Worm (Caenorhabditis elegans): ENCODE measurements around the gene srbc-42.
A peak's percentile ranks its signal among the peaks of the same experiment; 100 is the strongest.

The srbc-42 gene

ce11 chrV:2200402-2200801 lies 9.4 kb upstream of the srbc-42 start:
- no peak for TF ChIP-seq fos-1 (tag; optimal IDR thresholded peaks at IDR 0.05)
- TF ChIP-seq nhr-129 (tag; optimal IDR thresholded peaks at IDR 0.05): no peak
- no peak for TF ChIP-seq mab-5 (tag; optimal IDR thresholded peaks at IDR 0.05)
- no peak for TF ChIP-seq blmp-1 (tag; optimal IDR thresholded peaks at IDR 0.05; ENCODE audit: insufficient read depth)
- no peak for TF ChIP-seq dmd-4 (tag; optimal IDR thresholded peaks at IDR 0.05)
- no peak for TF ChIP-seq F13H6.1 (tag; optimal IDR thresholded peaks at IDR 0.05)
- TF ChIP-seq ztf-1 (GFP tag; conservative IDR thresholded peaks at IDR 0.05): no peak
- TF ChIP-seq nhr-237 (tag; optimal IDR thresholded peaks at IDR 0.05): no peak
- no peak for TF ChIP-seq unc-62 (GFP tag; optimal IDR thresholded peaks at IDR 0.05)
- TF ChIP-seq sma-9 (GFP tag; optimal IDR thresholded peaks at IDR 0.05): no peak
- no peak for TF ChIP-seq sma-9 (tag; optimal IDR thresholded peaks at IDR 0.05)
- no peak for TF ChIP-seq lsy-2 (tag; optimal IDR thresholded peaks at IDR 0.05)
- no peak for TF ChIP-seq lin-11 (tag; optimal IDR thresholded peaks at IDR 0.05)
- TF ChIP-seq sem-4 (tag; optimal IDR thresholded peaks at IDR 0.05): no peak
- no peak for TF ChIP-seq ztf-4 (tag; optimal IDR thresholded peaks at IDR 0.05)
- TF ChIP-seq peb-1 (tag; optimal IDR thresholded peaks at IDR 0.05): no peak
- TF ChIP-seq nhr-10 (tag; optimal IDR thresholded peaks at IDR 0.05): no peak
- TF ChIP-seq crh-2 (tag; optimal IDR thresholded peaks at IDR 0.05): no peak

- TF ChIP-seq nhr-10 (tag; optimal IDR thresholded peaks at IDR 0.05) (no peak), sma-9 (GFP tag; optimal IDR thresholded peaks at IDR 0.05) (no peak), sma-9 (tag; optimal IDR thresholded peaks at IDR 0.05) (no peak), nhr-12 (tag; optimal IDR thresholded peaks at IDR 0.05) (no peak), R02D3.7 (tag; optimal IDR thresholded peaks at IDR 0.05) (no peak)
Measured at ce11 chrV:2199594-2199993, 8.6 kb upstream of the srbc-42 start.

ce11 chrV:2192117-2192516 lies 1.1 kb upstream of the srbc-42 start, which contains the start of gene nhr-13:
Gene nhr-13 (plus strand): TSS chrV:2192485.
- TF ChIP-seq blmp-1 (tag; optimal IDR thresholded peaks at IDR 0.05; ENCODE audit: insufficient read depth): no peak
- no peak for TF ChIP-seq elt-3 (tag; optimal IDR thresholded peaks at IDR 0.05)
- no peak for TF ChIP-seq peb-1 (tag; optimal IDR thresholded peaks at IDR 0.05)
- TF ChIP-seq nhr-77 (tag; optimal IDR thresholded peaks at IDR 0.05): no peak
- TF ChIP-seq sma-9 (GFP tag; optimal IDR thresholded peaks at IDR 0.05): peak; percentile 32
- no peak for TF ChIP-seq sma-9 (tag; optimal IDR thresholded peaks at IDR 0.05)
- no peak for TF ChIP-seq zag-1 (tag; optimal IDR thresholded peaks at IDR 0.05)
- no peak for TF ChIP-seq sma-3 (GFP tag; optimal IDR thresholded peaks at IDR 0.05)
- no peak for TF ChIP-seq nhr-25 (tag; optimal IDR thresholded peaks at IDR 0.05)
- TF ChIP-seq crh-2 (tag; optimal IDR thresholded peaks at IDR 0.05): peak; percentile 13
- peak; percentile 43 for TF ChIP-seq gmeb-1 (tag; optimal IDR thresholded peaks at IDR 0.05)
- TF ChIP-seq ztf-4 (tag; optimal IDR thresholded peaks at IDR 0.05): no peak
- TF ChIP-seq fos-1 (tag; optimal IDR thresholded peaks at IDR 0.05): peak; percentile 15
- no peak for TF ChIP-seq dmd-4 (tag; optimal IDR thresholded peaks at IDR 0.05)

ce11 chrV:2190383-2190782 lies 639 bp downstream of the srbc-42 start:
- TF ChIP-seq unc-62 (GFP tag; optimal IDR thresholded peaks at IDR 0.05) (no peak), lin-13 (GFP tag; optimal IDR thresholded peaks at IDR 0.05) (no peak), C34F6.9 (tag; optimal IDR thresholded peaks at IDR 0.05) (no peak), mdl-1 (tag; optimal IDR thresholded peaks at IDR 0.05) (no peak), lsy-2 (tag; optimal IDR thresholded peaks at IDR 0.05) (no peak), egl-27 (tag; optimal IDR thresholded peaks at IDR 0.05) (no peak), ztf-4 (tag; optimal IDR thresholded peaks at IDR 0.05) (no peak), R02D3.7 (tag; optimal IDR thresholded peaks at IDR 0.05) (no peak), nhr-77 (tag; optimal IDR thresholded peaks at IDR 0.05) (no peak), nhr-6 (tag; optimal IDR thresholded peaks at IDR 0.05) (no peak), Y55F3AM.14 (GFP tag; optimal IDR thresholded peaks at IDR 0.05) (no peak), nhr-21 (tag; optimal IDR thresholded peaks at IDR 0.05) (no peak), F13H6.1 (tag; optimal IDR thresholded peaks at IDR 0.05) (no peak), elt-3 (tag; optimal IDR thresholded peaks at IDR 0.05) (no peak), alr-1 (tag; optimal IDR thresholded peaks at IDR 0.05) (no peak), ama-1 (optimal IDR thresholded peaks at IDR 0.05) (no peak), unc-55 (GFP tag; optimal IDR thresholded peaks at IDR 0.05) (no peak), blmp-1 (tag; optimal IDR thresholded peaks at IDR 0.05; ENCODE audit: insufficient read depth) (no peak), crh-2 (tag; optimal IDR thresholded peaks at IDR 0.05) (no peak), peb-1 (tag; optimal IDR thresholded peaks at IDR 0.05) (no peak)

All from whole organism, L2 larva.